Fruit fly (Drosophila melanogaster): ENCODE measurements around the gene CG4611.

The CG4611 gene

dm6 chr3L:5128214-5128613 is 8.0 kb upstream of the CG4611 start (continued):
- peak; percentile 35 for TF ChIP-seq Hr4 (GFP tag; optimal IDR thresholded peaks at IDR 0.05)
- peak; percentile 74 for TF ChIP-seq CG8119 (GFP tag; IDR thresholded peaks at IDR 0.05)
- peak; percentile 51; the same call in 1 of the 3 replicates for TF ChIP-seq CG6163 (GFP tag; IDR thresholded peaks at IDR 0.05)
- no peak for TF ChIP-seq Hr39 (GFP tag; optimal IDR thresholded peaks at IDR 0.05)
- peak; percentile 60 for TF ChIP-seq CG8632 (GFP tag; optimal IDR thresholded peaks at IDR 0.05)
- TF ChIP-seq lz (GFP tag; optimal IDR thresholded peaks at IDR 0.05): peak; percentile 1
- TF ChIP-seq CG31627 (GFP tag; optimal IDR thresholded peaks at IDR 0.05): no peak
- TF ChIP-seq CG6854 (GFP tag; optimal IDR thresholded peaks at IDR 0.05): no peak
- no peak for TF ChIP-seq Smox (GFP tag; optimal IDR thresholded peaks at IDR 0.05)
- TF ChIP-seq topi (GFP tag; optimal IDR thresholded peaks at IDR 0.05): peak; percentile 23
- TF ChIP-seq net (GFP tag; optimal IDR thresholded peaks at IDR 0.05): peak; percentile 38
- TF ChIP-seq CG1621 (tag; optimal IDR thresholded peaks at IDR 0.05): peak; percentile 43
- peak; percentile 40 for TF ChIP-seq fd59A (GFP tag; optimal IDR thresholded peaks at IDR 0.05)
- TF ChIP-seq acj6 (GFP tag; optimal IDR thresholded peaks at IDR 0.05): peak; percentile 63
- TF ChIP-seq CG7368 (GFP tag; optimal IDR thresholded peaks at IDR 0.05): peak; percentile 31
- TF ChIP-seq spab (GFP tag; optimal IDR thresholded peaks at IDR 0.05): no peak
- TF ChIP-seq Ets96B (tag; optimal IDR thresholded peaks at IDR 0.05): peak; percentile 16
- peak; percentile 58 for TF ChIP-seq Eip75B (GFP tag; optimal IDR thresholded peaks at IDR 0.05)
- no peak for TF ChIP-seq fd85E (GFP tag; optimal IDR thresholded peaks at IDR 0.05)
- TF ChIP-seq Sox102F (GFP tag; optimal IDR thresholded peaks at IDR 0.05): no peak
- TF ChIP-seq CG10669 (GFP tag; optimal IDR thresholded peaks at IDR 0.05): peak; percentile 51
- TF ChIP-seq pdm3 (GFP tag; optimal IDR thresholded peaks at IDR 0.05): peak; percentile 23
- no peak for TF ChIP-seq vri (GFP tag; optimal IDR thresholded peaks at IDR 0.05)
- peak; percentile 45; the same call in 2 of the 3 replicates for TF ChIP-seq eg (GFP tag; IDR thresholded peaks at IDR 0.05)

DNA sequence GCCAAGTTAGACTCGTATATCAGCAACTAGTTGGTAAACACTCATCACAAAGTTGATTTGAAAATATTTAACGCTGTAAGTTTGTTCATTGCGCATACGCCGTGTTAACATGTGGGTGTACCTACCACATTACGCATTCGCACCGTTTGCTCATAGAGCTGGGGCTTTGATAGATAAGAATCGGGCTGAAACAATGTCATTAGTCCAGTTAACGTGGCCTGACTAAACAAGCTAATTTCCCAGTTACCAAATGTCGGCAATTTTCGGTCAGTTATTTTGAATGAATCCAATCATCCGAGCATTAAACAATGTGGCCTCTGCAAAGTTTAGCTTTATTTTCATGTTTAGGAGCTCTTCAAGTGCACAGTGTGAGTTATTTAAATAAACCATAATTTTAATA is 7.0 kb upstream of the CG4611 start, which contains the start of gene CG4597:
CG4597 (plus strand) TSS at position 301 of the 400 bp plus-strand sequence.
- no peak for TF ChIP-seq achi (GFP tag; optimal IDR thresholded peaks at IDR 0.05)
- no peak for TF ChIP-seq dac (GFP tag; optimal IDR thresholded peaks at IDR 0.05)
- TF ChIP-seq CG8319 (GFP tag; optimal IDR thresholded peaks at IDR 0.05): no peak
- TF ChIP-seq ss (GFP tag; optimal IDR thresholded peaks at IDR 0.05): no peak
- TF ChIP-seq fkh (GFP tag; optimal IDR thresholded peaks at IDR 0.05): no peak
- no peak for TF ChIP-seq CG34406 (GFP tag; optimal IDR thresholded peaks at IDR 0.05)
- no peak for TF ChIP-seq net (GFP tag; optimal IDR thresholded peaks at IDR 0.05)
- TF ChIP-seq CG6854 (GFP tag; optimal IDR thresholded peaks at IDR 0.05): no peak
- TF ChIP-seq Sox15 (GFP tag; optimal IDR thresholded peaks at IDR 0.05): no peak
- no peak for TF ChIP-seq topi (GFP tag; optimal IDR thresholded peaks at IDR 0.05)
- no peak for TF ChIP-seq Sox14 (GFP tag; optimal IDR thresholded peaks at IDR 0.05)
- TF ChIP-seq spab (GFP tag; optimal IDR thresholded peaks at IDR 0.05): no peak
- no peak for TF ChIP-seq fd85E (GFP tag; optimal IDR thresholded peaks at IDR 0.05)
- no peak for TF ChIP-seq esn (GFP tag; optimal IDR thresholded peaks at IDR 0.05)
- TF ChIP-seq CG8119 (GFP tag; IDR thresholded peaks at IDR 0.05): no peak

DNA sequence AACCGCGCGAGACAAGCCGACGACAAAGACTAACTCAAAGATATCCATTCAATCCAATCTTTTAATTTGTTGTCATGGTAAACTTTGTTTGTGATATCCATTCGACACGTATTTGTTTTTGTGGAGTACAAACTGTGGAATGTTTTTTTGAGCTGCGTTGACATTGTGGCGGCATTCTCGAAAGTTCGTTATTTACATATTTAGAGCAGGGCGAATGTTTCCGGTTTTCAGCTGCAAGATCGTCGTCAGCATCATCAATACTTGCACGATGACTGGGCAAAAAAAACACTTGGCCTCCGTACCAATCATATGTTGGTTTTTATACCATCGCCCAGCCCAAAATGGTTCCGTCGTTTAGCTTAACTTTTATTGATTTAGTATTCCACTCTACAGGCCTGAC is 5.7 kb upstream of the CG4611 start:
- TF ChIP-seq dac (GFP tag; optimal IDR thresholded peaks at IDR 0.05) (no peak), Lpt (GFP tag; optimal IDR thresholded peaks at IDR 0.05) (no peak), CG11762 (GFP tag; optimal IDR thresholded peaks at IDR 0.05; ENCODE audit: insufficient read depth) (no peak), Blimp-1 (GFP tag; optimal IDR thresholded peaks at IDR 0.05) (no peak), CG10631 (GFP tag; optimal IDR thresholded peaks at IDR 0.05) (no peak), CG9139 (GFP tag; optimal IDR thresholded peaks at IDR 0.05) (no peak), CG8632 (GFP tag; optimal IDR thresholded peaks at IDR 0.05) (no peak), Sox14 (GFP tag; optimal IDR thresholded peaks at IDR 0.05) (no peak), CG15336 (GFP tag; IDR thresholded peaks at IDR 0.05) (no peak), net (GFP tag; optimal IDR thresholded peaks at IDR 0.05) (no peak), CG8319 (GFP tag; optimal IDR thresholded peaks at IDR 0.05) (no peak), CG10669 (GFP tag; optimal IDR thresholded peaks at IDR 0.05) (no peak), Ets21C (GFP tag; optimal IDR thresholded peaks at IDR 0.05) (no peak)
